Worm (Caenorhabditis elegans) whole organism, midembryonic: ENCODE data around the gene F38A1.8.

Source experiments
- T22C8.4 ChIP-seq: fragments of 200-800 bp; sonication (Bioruptor generic); IDR thresholded peaks from 2 replicates; pipeline ENCODE4 v1.3.6; 2022; ENCODE audit warnings: missing genetic modification characterization, missing compliant biosample characterization
- cog-1 ChIP-seq: sonication (generic microtip); optimal IDR thresholded peaks from 2 replicates; lab custom pipeline; 2016; ENCODE audit warnings: missing genetic modification characterization, missing compliant biosample characterization
- flt-1 ChIP-seq: fragments of 200-800 bp; sonication (Bioruptor generic); IDR thresholded peaks from 2 replicates; pipeline ENCODE4 v1.3.6; 2022; ENCODE audit warnings: missing genetic modification characterization, missing compliant biosample characterization
- klf-2 ChIP-seq: fragments of 200-800 bp; sonication (Bioruptor generic); conservative IDR thresholded peaks from 2 replicates; pipeline ENCODE4 v1.3.6; 2022; ENCODE audit warnings: missing genetic modification reagents, missing genetic modification characterization, missing compliant biosample characterization
- med-1 ChIP-seq: sonication (generic microtip); optimal IDR thresholded peaks from 2 replicates; lab custom pipeline; 2017; ENCODE audit warnings: missing genetic modification characterization, mild to moderate bottlenecking, missing compliant biosample characterization, antibody characterized with exemption, missing genetic modification reagents; ENCODE audit not compliant: insufficient read depth
- ref-1 ChIP-seq: fragments of 200-800 bp; sonication (Bioruptor generic); conservative IDR thresholded peaks from 2 replicates; pipeline ENCODE4 v1.3.6; 2022; ENCODE audit warnings: missing genetic modification reagents, missing genetic modification characterization, missing compliant biosample characterization
- tab-1 ChIP-seq: fragments of 200-800 bp; sonication (Bioruptor generic); IDR thresholded peaks from 2 replicates; pipeline ENCODE4 v1.3.6; 2022; ENCODE audit warnings: missing genetic modification characterization, missing compliant biosample characterization
- ztf-23 ChIP-seq: fragments of 200-800 bp; sonication (Bioruptor generic); IDR thresholded peaks from 2 replicates; pipeline ENCODE4 v1.3.6; 2022; ENCODE audit warnings: missing genetic modification reagents, missing genetic modification characterization, missing compliant biosample characterization
- ztf-29 ChIP-seq: fragments of 200-800 bp; sonication (Bioruptor generic); IDR thresholded peaks from 2 replicates; pipeline ENCODE4 v1.3.6; 2022; ENCODE audit warnings: missing genetic modification reagents, missing genetic modification characterization, missing compliant biosample characterization

Gene F38A1.8

DNA sequence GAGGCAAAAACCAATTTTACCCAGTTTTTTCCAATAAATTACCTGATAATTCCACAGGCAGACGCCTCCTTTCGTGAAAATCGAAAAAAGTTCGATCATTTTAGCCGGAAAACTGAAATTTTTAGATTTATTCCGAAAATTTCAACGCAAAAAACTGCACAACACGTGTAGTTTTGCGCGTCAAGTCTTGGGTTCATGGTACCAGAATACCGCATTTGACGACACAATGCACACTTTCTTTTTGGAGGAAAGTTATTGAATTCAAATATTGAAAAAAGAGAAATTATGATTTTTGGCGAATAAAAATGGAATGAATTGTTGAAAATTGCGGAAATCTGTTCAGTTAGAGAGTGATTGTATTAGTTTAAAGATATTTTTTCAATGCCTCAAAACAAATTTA is at the start of gene F38A1.8:
Gene F38A1.8 (minus strand): TSS at position 167 of the 400 bp plus-strand sequence.
- TF ChIP-seq ref-1 (no peak), ztf-29 (GFP tag; lab: Robert Waterston, UW) (no peak), ztf-23 (GFP tag; lab: Robert Waterston, UW) (0 out of 2 replicates have a peak, but pooled peaks have one; percentile 41), tab-1 (GFP tag; lab: Robert Waterston, UW) (no peak)

DNA sequence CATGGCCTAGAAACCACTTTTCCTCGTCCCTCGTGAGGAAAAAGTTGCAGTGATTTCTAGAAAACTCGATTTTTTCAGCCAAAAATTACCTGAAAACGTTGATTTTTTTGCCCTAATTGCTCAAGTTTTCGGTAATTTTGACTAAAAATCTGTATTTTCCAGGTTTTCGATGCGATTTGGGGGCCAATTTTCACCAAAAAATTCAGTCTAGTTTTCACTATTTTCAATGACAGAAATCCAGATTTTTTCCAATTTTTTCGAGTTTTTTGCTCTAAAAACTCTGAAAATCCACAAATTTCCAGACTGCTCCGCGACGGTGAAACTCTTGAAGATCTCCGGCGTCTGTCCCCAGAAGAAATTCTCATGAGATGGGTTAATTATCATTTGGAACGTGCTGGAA is 49.7 kb upstream of the F38A1.8 start, which contains the start of gene plst-1:
Gene plst-1 (plus strand): TSS at position 301 of the 400 bp plus-strand sequence.
- TF ChIP-seq klf-2 (GFP tag; lab: Robert Waterston, UW), result no peak
- TF ChIP-seq ref-1, result no peak
- no peak for TF ChIP-seq ztf-23 (GFP tag; lab: Robert Waterston, UW)
- TF ChIP-seq T22C8.4 (GFP tag; lab: Robert Waterston, UW), result no peak
- no peak for TF ChIP-seq flt-1 (GFP tag; lab: Robert Waterston, UW)
- no peak for TF ChIP-seq ztf-29 (GFP tag; lab: Robert Waterston, UW)
- TF ChIP-seq tab-1 (GFP tag; lab: Robert Waterston, UW), result no peak

DNA sequence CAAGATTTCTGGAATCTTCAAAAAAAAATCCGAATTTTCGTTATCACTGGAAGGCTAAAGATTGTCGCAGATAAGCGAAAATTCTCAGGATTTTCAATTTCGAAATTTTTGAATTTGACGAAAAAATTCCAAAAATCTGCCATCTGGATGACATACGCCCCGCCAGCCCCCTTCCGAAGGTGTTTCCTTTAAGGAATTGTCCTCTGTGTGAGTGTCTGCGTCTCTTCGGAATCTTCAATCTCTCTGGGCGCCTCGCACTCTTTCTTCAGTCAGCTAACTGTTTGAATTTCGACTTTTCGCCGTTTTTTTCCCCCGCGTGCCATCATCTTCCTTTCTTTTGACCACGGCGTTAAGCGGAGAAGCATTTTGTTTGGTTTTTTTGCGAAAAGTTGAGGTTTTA is 46.9 kb upstream of the F38A1.8 start:
- TF ChIP-seq klf-2 (GFP tag; lab: Robert Waterston, UW) (no peak), ref-1 (no peak), med-1 (GFP tag; lab: Kevin White, UChicago) (no peak), cog-1 (tag; lab: Kevin White, UChicago) (no peak), ztf-23 (GFP tag; lab: Robert Waterston, UW) (no peak), flt-1 (GFP tag; lab: Robert Waterston, UW) (no peak)

DNA sequence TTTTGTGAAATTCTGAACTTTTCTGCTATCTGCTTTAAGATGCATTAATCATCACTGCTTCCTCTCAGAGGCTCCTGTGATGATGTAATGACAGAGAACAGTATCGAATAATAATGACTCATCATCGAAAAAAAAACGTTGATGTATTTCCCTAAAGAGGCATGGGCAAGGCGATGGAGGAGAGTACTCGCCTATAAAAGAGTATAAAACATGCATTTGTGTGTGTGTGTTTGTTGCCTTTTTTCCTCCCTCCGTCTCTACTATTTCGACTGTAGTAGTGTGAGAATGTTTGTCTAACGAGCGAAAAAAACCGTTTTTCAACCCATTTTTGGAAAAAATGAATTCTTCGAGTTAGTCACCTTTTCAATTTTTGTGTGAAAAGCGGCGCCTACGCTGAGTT is 45.2 kb upstream of the F38A1.8 start:
- TF ChIP-seq med-1 (GFP tag; lab: Kevin White, UChicago) (no peak), ref-1 (no peak), ztf-23 (GFP tag; lab: Robert Waterston, UW) (no peak), flt-1 (GFP tag; lab: Robert Waterston, UW) (no peak), T22C8.4 (GFP tag; lab: Robert Waterston, UW) (no peak), cog-1 (tag; lab: Kevin White, UChicago) (no peak), ztf-29 (GFP tag; lab: Robert Waterston, UW) (no peak), klf-2 (GFP tag; lab: Robert Waterston, UW) (no peak), tab-1 (GFP tag; lab: Robert Waterston, UW) (no peak)

DNA sequence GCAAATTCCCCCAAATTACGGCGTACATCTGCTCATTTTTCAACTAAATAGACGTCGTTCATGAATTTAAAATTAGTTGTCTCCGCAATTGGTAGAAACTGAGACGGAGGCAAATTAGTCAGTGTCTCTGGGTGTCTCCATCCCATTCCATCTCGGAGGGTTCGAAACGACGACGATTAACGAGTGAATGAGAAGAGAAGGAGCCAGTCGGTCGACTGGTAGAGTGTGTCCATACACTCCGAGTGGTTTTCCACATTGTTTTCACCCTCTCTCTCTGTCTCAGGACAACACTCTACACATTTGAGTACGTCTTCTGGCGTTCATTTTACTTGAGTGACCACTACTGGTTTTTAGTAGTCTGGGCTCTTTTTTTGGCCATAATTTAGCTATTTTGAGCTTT is 39.3 kb upstream of the F38A1.8 start:
- TF ChIP-seq cog-1 (tag; lab: Kevin White, UChicago), result no peak
- TF ChIP-seq ref-1, result no peak
- TF ChIP-seq med-1 (GFP tag; lab: Kevin White, UChicago), result no peak
- no peak for TF ChIP-seq ztf-23 (GFP tag; lab: Robert Waterston, UW)
- TF ChIP-seq klf-2 (GFP tag; lab: Robert Waterston, UW), result no peak
- no peak for TF ChIP-seq flt-1 (GFP tag; lab: Robert Waterston, UW)
- no peak for TF ChIP-seq ztf-29 (GFP tag; lab: Robert Waterston, UW)
- TF ChIP-seq T22C8.4 (GFP tag; lab: Robert Waterston, UW), result no peak
- TF ChIP-seq tab-1 (GFP tag; lab: Robert Waterston, UW), result no peak

DNA sequence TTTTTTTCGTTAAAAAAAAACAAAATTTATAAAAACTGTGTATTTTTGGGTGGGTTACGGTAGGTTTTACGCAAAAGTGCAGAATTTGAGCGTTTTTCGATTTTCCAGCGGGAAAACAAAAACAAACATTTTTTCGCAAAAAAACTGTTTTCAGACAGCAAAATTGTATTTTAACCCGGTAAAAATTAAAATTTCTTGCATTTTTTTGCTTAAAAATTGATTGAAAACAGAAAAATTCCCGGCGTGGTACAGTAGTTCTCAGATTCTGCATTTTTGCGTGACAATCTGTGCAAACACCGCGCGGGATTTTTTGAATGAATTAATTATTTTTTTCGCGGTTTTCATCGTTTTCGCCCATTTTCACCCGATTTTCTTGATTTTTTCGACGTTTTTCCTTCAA is 37.4 kb upstream of the F38A1.8 start:
- no peak for TF ChIP-seq cog-1 (tag; lab: Kevin White, UChicago)
- TF ChIP-seq flt-1 (GFP tag; lab: Robert Waterston, UW), result no peak
- TF ChIP-seq T22C8.4 (GFP tag; lab: Robert Waterston, UW), result no peak
- no peak for TF ChIP-seq ztf-23 (GFP tag; lab: Robert Waterston, UW)
- TF ChIP-seq ref-1, result no peak
- TF ChIP-seq klf-2 (GFP tag; lab: Robert Waterston, UW), result no peak
- no peak for TF ChIP-seq med-1 (GFP tag; lab: Kevin White, UChicago)
- TF ChIP-seq ztf-29 (GFP tag; lab: Robert Waterston, UW), result no peak
- no peak for TF ChIP-seq tab-1 (GFP tag; lab: Robert Waterston, UW)

DNA sequence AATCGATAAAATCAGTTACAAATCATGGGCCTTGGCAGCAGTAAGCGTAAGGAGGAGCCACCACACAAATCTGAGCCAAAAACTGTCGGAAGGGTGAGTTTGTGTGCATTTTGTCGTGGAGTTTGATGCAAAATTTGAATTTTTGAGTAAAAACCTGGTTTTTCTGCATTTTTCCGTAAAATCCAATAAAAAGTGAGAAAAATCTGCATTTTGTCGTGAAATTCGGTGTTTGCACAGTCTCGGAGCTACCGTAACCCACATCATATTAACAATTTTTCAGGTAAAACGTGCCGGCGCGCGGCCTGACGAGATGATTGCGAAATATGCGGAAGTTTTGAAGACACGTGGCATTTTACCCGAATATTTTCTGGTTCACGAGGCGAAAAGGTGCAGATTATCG is 36.3 kb upstream of the F38A1.8 start:
- TF ChIP-seq flt-1 (GFP tag; lab: Robert Waterston, UW), result no peak
- no peak for TF ChIP-seq tab-1 (GFP tag; lab: Robert Waterston, UW)
- no peak for TF ChIP-seq ztf-23 (GFP tag; lab: Robert Waterston, UW)
- TF ChIP-seq T22C8.4 (GFP tag; lab: Robert Waterston, UW), result no peak
- no peak for TF ChIP-seq ztf-29 (GFP tag; lab: Robert Waterston, UW)
- no peak for TF ChIP-seq klf-2 (GFP tag; lab: Robert Waterston, UW)
- no peak for TF ChIP-seq med-1 (GFP tag; lab: Kevin White, UChicago)
- no peak for TF ChIP-seq ref-1
- TF ChIP-seq cog-1 (tag; lab: Kevin White, UChicago), result no peak

DNA sequence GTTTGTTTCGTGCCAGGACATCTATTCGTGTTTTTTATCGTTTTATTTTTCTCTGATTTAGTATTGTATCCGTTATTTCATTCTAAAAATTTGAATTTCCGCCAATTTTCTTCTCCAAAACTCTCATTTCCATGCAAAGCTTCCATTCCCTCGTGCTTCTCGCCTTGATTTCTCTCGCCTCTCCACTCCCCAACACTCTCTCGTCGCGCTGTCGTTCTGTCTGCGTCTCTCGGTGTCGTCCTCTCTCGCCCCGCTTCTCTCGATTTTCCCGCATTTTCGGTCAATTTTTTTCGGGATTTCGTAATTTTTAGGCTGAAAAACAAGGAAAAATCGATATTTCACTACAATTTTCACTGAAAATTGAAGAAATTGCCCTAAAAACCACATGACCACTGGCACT is 34.9 kb upstream of the F38A1.8 start, which contains the start of gene C09E9.1:
Gene C09E9.1 (plus strand): TSS at position 286 of the 400 bp plus-strand sequence.
- TF ChIP-seq ztf-23 (GFP tag; lab: Robert Waterston, UW) (no peak), T22C8.4 (GFP tag; lab: Robert Waterston, UW) (no peak), cog-1 (tag; lab: Kevin White, UChicago) (no peak), ref-1 (no peak), ztf-29 (GFP tag; lab: Robert Waterston, UW) (no peak), klf-2 (GFP tag; lab: Robert Waterston, UW) (no peak), tab-1 (GFP tag; lab: Robert Waterston, UW) (no peak), med-1 (GFP tag; lab: Kevin White, UChicago) (no peak), flt-1 (GFP tag; lab: Robert Waterston, UW) (no peak)

DNA sequence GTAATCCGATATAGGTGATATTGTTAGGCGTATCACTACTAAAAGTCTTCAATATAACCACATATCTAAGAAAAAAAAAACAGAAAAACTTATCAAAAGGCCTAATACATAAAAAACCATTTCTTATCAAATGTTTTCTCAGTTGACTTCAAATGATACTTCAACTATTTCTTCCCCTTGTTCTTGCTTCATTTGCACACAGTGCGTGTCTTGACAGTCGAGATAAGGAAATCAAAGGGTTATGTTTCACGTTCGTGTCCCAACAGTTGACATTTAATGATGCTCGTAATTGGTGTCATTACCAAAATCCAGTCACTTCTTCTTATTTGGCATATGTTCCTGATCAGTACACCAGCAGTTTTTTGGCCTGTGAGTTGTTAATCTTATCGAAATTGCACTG is 27.1 kb upstream of the F38A1.8 start, which contains the start of gene clec-170:
Gene clec-170 (plus strand): TSS at position 143 of the 400 bp plus-strand sequence.
- TF ChIP-seq tab-1 (GFP tag; lab: Robert Waterston, UW) (no peak), cog-1 (tag; lab: Kevin White, UChicago) (no peak), T22C8.4 (GFP tag; lab: Robert Waterston, UW) (no peak), ref-1 (no peak), ztf-29 (GFP tag; lab: Robert Waterston, UW) (no peak), ztf-23 (GFP tag; lab: Robert Waterston, UW) (no peak), klf-2 (GFP tag; lab: Robert Waterston, UW) (no peak), med-1 (GFP tag; lab: Kevin White, UChicago) (no peak), flt-1 (GFP tag; lab: Robert Waterston, UW) (no peak)
